Worm (Caenorhabditis elegans): ENCODE data around the gene K07F5.22.

K07F5.22 gene

ce11 chrIV:9840984-9841590 lies 23.8 kb upstream of the K07F5.22 start, which contains the start of the genes kin-24 and msp-56:
TSS of gene kin-24 (minus strand) at chrIV:9841084.
TSS of gene msp-56 (plus strand) at chrIV:9841540.
- TF ChIP-seq mab-5 (tag; optimal IDR thresholded peaks at IDR 0.05) (no peak), ces-1 (GFP tag; optimal IDR thresholded peaks at IDR 0.05) (no peak), nhr-76 (tag; optimal IDR thresholded peaks at IDR 0.05) (no peak), flh-1 (GFP tag; optimal IDR thresholded peaks at IDR 0.05) (no peak), blmp-1 (tag; optimal IDR thresholded peaks at IDR 0.05) (no peak), snpc-4 (tag; optimal IDR thresholded peaks at IDR 0.05) (no peak), sptf-1 (tag; optimal IDR thresholded peaks at IDR 0.05) (no peak), pha-4 (tag; optimal IDR thresholded peaks at IDR 0.05) (no peak), lin-32 (GFP tag; optimal IDR thresholded peaks at IDR 0.05) (no peak), elt-3 (tag; optimal IDR thresholded peaks at IDR 0.05) (no peak), nhr-28 (tag; optimal IDR thresholded peaks at IDR 0.05) (no peak), ham-2 (GFP tag; optimal IDR thresholded peaks at IDR 0.05) (no peak), mep-1 (tag; optimal IDR thresholded peaks at IDR 0.05) (no peak), M03D4.4 (tag; optimal IDR thresholded peaks at IDR 0.05) (no peak), unc-39 (tag; optimal IDR thresholded peaks at IDR 0.05) (no peak)

ce11 chrIV:9842071-9842470 lies 22.8 kb upstream of the K07F5.22 start, which contains the start of gene K07F5.17:
TSS of gene K07F5.17 (plus strand) at chrIV:9842371.
- TF ChIP-seq nhr-28 (tag; optimal IDR thresholded peaks at IDR 0.05): no peak

DNA sequence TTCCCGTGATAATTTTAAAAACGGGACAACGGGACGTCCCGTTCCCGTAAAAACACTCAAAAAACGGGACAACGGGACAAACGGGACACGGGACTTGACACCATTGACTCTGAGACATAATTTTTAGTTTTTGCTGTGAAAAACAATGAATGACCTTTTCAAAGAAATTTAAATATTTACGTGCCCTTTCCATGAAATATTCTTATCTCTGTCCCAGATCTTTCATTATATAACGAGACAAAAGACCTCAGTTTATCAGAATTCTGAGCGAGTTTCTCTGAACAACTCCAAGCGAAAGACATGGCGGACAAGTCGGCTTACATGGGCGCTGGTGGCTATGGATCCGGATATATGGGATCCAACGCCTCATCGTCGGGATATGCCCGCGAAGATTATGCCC lies 21.1 kb upstream of the K07F5.22 start, which contains the start of gene nspd-2:
TSS of gene nspd-2 (plus strand) at position 301 of the 400 bp plus-strand sequence.
- no peak for TF ChIP-seq ceh-83 (GFP tag; optimal IDR thresholded peaks at IDR 0.05)
- TF ChIP-seq bed-3 (GFP tag; optimal IDR thresholded peaks at IDR 0.05): no peak
- no peak for TF ChIP-seq nhr-12 (tag; optimal IDR thresholded peaks at IDR 0.05)
- TF ChIP-seq ces-1 (GFP tag; optimal IDR thresholded peaks at IDR 0.05): no peak
- no peak for TF ChIP-seq unc-120 (tag; optimal IDR thresholded peaks at IDR 0.05; ENCODE audit: poor library complexity, severe bottlenecking)
- TF ChIP-seq cnd-1 (tag; optimal IDR thresholded peaks at IDR 0.05): no peak
- TF ChIP-seq ceh-43 (GFP tag; optimal IDR thresholded peaks at IDR 0.05): no peak
- no peak for TF ChIP-seq lin-32 (GFP tag; optimal IDR thresholded peaks at IDR 0.05)
- no peak for TF ChIP-seq zip-8 (tag; optimal IDR thresholded peaks at IDR 0.05)

DNA sequence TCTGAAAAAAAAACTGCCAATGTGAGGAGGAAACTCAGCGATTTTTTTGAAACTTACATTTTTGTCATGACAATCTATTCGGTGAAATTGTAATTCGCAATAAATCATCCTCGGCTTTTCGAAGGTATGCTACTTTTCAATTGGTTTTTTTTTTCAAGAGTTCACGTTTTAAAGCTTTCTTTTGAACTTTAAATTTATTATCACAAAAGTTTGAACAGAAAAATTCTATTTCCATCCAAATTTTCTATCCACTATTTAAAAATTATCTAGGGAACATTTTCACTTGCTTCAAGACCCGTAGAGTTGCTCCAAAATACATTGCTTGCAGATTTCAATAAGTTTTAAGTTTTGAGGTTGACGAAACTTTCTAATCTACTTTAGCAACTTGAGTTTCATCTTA lies 18.3 kb upstream of the K07F5.22 start, which contains the start of gene K07F5.6:
TSS of gene K07F5.6 (minus strand) at position 101 of the 400 bp plus-strand sequence.
- TF ChIP-seq lin-13 (tag; optimal IDR thresholded peaks at IDR 0.05) (no peak), blmp-1 (tag; optimal IDR thresholded peaks at IDR 0.05) (no peak), lin-32 (GFP tag; optimal IDR thresholded peaks at IDR 0.05) (no peak), zip-8 (tag; optimal IDR thresholded peaks at IDR 0.05) (no peak), nhr-28 (tag; optimal IDR thresholded peaks at IDR 0.05) (no peak), flh-1 (GFP tag; optimal IDR thresholded peaks at IDR 0.05) (no peak), ceh-43 (GFP tag; optimal IDR thresholded peaks at IDR 0.05) (no peak), mls-2 (tag; optimal IDR thresholded peaks at IDR 0.05) (no peak), drap-1 (GFP tag; optimal IDR thresholded peaks at IDR 0.05) (no peak), bed-3 (GFP tag; optimal IDR thresholded peaks at IDR 0.05) (no peak), ztf-11 (tag; optimal IDR thresholded peaks at IDR 0.05) (no peak), nhr-2 (tag; optimal IDR thresholded peaks at IDR 0.05) (no peak), elt-3 (tag; optimal IDR thresholded peaks at IDR 0.05) (no peak), nhr-12 (tag; optimal IDR thresholded peaks at IDR 0.05) (no peak), lsy-2 (tag; optimal IDR thresholded peaks at IDR 0.05) (no peak), ceh-39 (tag; optimal IDR thresholded peaks at IDR 0.05) (no peak), unc-62 (GFP tag; optimal IDR thresholded peaks at IDR 0.05) (no peak), pha-4 (tag; optimal IDR thresholded peaks at IDR 0.05) (no peak), ces-1 (GFP tag; optimal IDR thresholded peaks at IDR 0.05) (no peak), elt-1 (tag; optimal IDR thresholded peaks at IDR 0.05; ENCODE audit: borderline replicate concordance, insufficient read depth) (no peak)

ce11 chrIV:9848075-9848474 lies 16.8 kb upstream of the K07F5.22 start, which contains the start of gene K07F5.7:
TSS of gene K07F5.7 (minus strand) at chrIV:9848175.
- no peak for TF ChIP-seq zip-8 (tag; optimal IDR thresholded peaks at IDR 0.05)
- TF ChIP-seq mep-1 (tag; optimal IDR thresholded peaks at IDR 0.05): no peak
- TF ChIP-seq blmp-1 (tag; optimal IDR thresholded peaks at IDR 0.05): no peak
- no peak for TF ChIP-seq cnd-1 (tag; optimal IDR thresholded peaks at IDR 0.05)
- TF ChIP-seq M03D4.4 (tag; optimal IDR thresholded peaks at IDR 0.05): no peak
- TF ChIP-seq sem-2 (GFP tag; optimal IDR thresholded peaks at IDR 0.05): no peak
- TF ChIP-seq lin-32 (GFP tag; optimal IDR thresholded peaks at IDR 0.05): no peak
- no peak for TF ChIP-seq nhr-76 (tag; optimal IDR thresholded peaks at IDR 0.05)
- TF ChIP-seq ham-2 (GFP tag; optimal IDR thresholded peaks at IDR 0.05): no peak
- no peak for TF ChIP-seq lsy-2 (tag; optimal IDR thresholded peaks at IDR 0.05)
- no peak for TF ChIP-seq sptf-1 (tag; optimal IDR thresholded peaks at IDR 0.05)
